Worm (Caenorhabditis elegans): ENCODE results near the gene prp-19.

The prp-19 gene

DNA sequence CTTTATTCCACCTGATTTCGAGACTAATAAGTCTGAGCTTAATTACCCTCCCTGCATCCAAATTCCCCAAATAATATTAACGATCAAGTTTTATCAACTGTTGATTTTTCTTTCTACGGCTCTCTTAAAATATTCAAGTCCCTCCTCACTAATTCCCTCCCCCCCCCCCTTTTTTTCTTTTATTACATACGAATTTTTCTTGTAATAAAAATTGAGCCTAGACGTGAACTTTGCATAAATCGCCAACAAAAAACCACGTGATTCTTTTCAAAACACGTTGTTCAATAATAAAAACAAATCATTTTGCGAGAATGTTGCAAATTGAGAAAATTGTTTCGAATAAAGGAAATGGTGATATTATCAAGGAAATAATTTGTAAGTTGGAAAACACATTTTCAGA lies 16.6 kb upstream of the prp-19 start, which contains the start of gene K10D2.8:
TSS of gene K10D2.8 (plus strand) at position 301 of the 400 bp plus-strand sequence.
- TF ChIP-seq C34B4.2 (tag; optimal IDR thresholded peaks at IDR 0.05) = no peak
- TF ChIP-seq xbp-1 (tag; optimal IDR thresholded peaks at IDR 0.05) = no peak
- TF ChIP-seq tlp-1 (tag; optimal IDR thresholded peaks at IDR 0.05) = no peak
- no peak for TF ChIP-seq ceh-90 (tag; optimal IDR thresholded peaks at IDR 0.05)
- TF ChIP-seq fkh-8 (tag; optimal IDR thresholded peaks at IDR 0.05) = no peak
- no peak for TF ChIP-seq nhr-19 (GFP tag; conservative IDR thresholded peaks at IDR 0.05)
- no peak for TF ChIP-seq nhr-12 (tag; optimal IDR thresholded peaks at IDR 0.05)
- no peak for TF ChIP-seq nhr-84 (tag; optimal IDR thresholded peaks at IDR 0.05)
- no peak for TF ChIP-seq unc-86 (tag; optimal IDR thresholded peaks at IDR 0.05)
- no peak for TF ChIP-seq ceh-82 (tag; optimal IDR thresholded peaks at IDR 0.05)
- no peak for TF ChIP-seq vab-15 (tag; optimal IDR thresholded peaks at IDR 0.05)
- TF ChIP-seq snu-23 (GFP tag; optimal IDR thresholded peaks at IDR 0.05) = no peak
- TF ChIP-seq ets-5 (GFP tag; IDR thresholded peaks at IDR 0.05) = no peak
- no peak for TF ChIP-seq efl-3 (GFP tag; optimal IDR thresholded peaks at IDR 0.05)

- TF ChIP-seq pag-3 (tag; optimal IDR thresholded peaks at IDR 0.05; ENCODE audit: borderline replicate concordance, insufficient read depth) (no peak), mdl-1 (tag; optimal IDR thresholded peaks at IDR 0.05) (no peak), dpl-1 (GFP tag; optimal IDR thresholded peaks at IDR 0.05) (no peak), fkh-8 (tag; optimal IDR thresholded peaks at IDR 0.05) (peak; percentile 10)
These were observed 13.8 kb upstream of the prp-19 start, which contains the start of gene pup-2 for ce11 chrIII:5185620-5186019. TSS of gene pup-2 (plus strand) at chrIII:5185920.

DNA sequence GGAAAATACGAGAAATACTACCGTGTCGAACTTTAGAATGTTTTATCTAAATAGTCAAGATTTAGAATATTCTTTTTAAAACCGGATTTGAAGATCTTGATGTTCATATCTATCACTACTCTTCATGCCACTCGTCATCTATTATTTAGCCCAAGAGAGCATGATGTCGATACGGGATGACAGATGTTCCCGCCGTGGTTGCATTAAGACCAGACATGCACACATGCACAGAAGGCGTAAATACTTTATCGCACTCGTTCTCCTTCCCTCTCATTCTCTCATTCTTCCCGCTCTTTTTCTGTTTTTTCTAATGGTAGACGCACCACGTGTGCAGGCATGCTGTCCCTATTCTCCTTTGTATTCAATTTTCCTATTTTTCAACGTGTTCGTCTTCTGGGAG lies 11.5 kb upstream of the prp-19 start:
- no peak for TF ChIP-seq efl-1 (optimal IDR thresholded peaks at IDR 0.05)
- peak in 1 of 2 experiments; percentile 4 for TF ChIP-seq efl-1 (GFP tag; optimal IDR thresholded peaks at IDR 0.05 in 1 of 2)
- TF ChIP-seq nhr-84 (tag; optimal IDR thresholded peaks at IDR 0.05) = no peak
- TF ChIP-seq lin-14 (GFP tag; optimal IDR thresholded peaks at IDR 0.05) = peak; percentile 22
- TF ChIP-seq tbx-2 (tag; optimal IDR thresholded peaks at IDR 0.05) = no peak
- TF ChIP-seq rnt-1 (tag; optimal IDR thresholded peaks at IDR 0.05) = no peak
- TF ChIP-seq dpl-1 (GFP tag; optimal IDR thresholded peaks at IDR 0.05) = peak in 1 of 3 experiments; percentile 14

DNA sequence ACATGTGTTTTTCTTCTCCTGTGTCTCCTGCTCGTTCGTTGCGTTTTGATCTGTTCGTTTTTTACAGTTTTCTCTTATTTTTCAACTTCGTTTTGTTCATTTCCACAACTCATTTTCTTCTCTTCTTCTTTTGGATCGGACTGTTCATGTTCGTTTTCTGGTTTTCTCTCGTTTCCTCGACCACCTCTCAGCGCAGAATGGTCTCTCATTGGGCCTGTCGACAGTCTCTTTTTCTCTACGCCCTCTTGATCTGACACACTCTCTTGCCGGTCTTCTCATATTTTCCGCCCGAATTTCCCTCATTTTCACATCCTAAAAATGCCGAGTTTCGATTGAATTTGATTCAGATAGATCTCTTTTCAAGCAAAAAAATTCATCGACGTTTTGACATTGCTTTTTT lies 9.8 kb upstream of the prp-19 start:
- peak; percentile 16 for TF ChIP-seq snu-23 (GFP tag; optimal IDR thresholded peaks at IDR 0.05)
- peak; percentile 15 to 23 for TF ChIP-seq efl-1 (optimal IDR thresholded peaks at IDR 0.05)
- TF ChIP-seq efl-1 (GFP tag; optimal IDR thresholded peaks at IDR 0.05 in 1 of 2) = no peak
- no peak for TF ChIP-seq unc-30 (tag; optimal IDR thresholded peaks at IDR 0.05)
- no peak for TF ChIP-seq mef-2 (tag; optimal IDR thresholded peaks at IDR 0.05)
- TF ChIP-seq lin-35 (GFP tag; optimal IDR thresholded peaks at IDR 0.05) = peak in 1 of 2 experiments; percentile 1
- no peak for TF ChIP-seq efl-3 (GFP tag; optimal IDR thresholded peaks at IDR 0.05)
- peak; percentile 45 for TF ChIP-seq lin-14 (GFP tag; optimal IDR thresholded peaks at IDR 0.05)
- TF ChIP-seq sptf-1 (tag; optimal IDR thresholded peaks at IDR 0.05) = no peak
- peak; percentile 55 for TF ChIP-seq blmp-1 (tag; optimal IDR thresholded peaks at IDR 0.05)

DNA sequence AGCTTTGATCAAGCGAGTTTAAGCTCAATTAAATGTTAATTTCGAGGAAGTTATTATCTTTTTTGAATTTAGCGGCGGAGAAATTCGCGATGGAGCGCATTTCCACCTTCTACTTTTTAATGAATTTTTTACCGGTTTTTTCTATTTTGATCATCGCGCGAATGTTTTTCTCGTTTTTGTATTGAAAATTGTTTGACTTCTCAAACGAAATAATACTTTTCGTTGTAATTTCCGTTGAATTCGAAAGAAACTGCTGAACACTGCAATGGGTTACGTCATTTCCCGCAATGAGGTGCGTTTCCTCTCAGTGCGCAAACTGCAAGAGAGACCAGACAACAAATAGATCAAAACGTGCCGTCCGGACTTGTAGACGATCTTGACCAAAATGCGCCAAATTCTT lies 9.4 kb upstream of the prp-19 start:
- TF ChIP-seq lin-35 (GFP tag; optimal IDR thresholded peaks at IDR 0.05) (peak in 1 of 2 experiments; percentile 34), lin-14 (GFP tag; optimal IDR thresholded peaks at IDR 0.05) (no peak), dpl-1 (GFP tag; optimal IDR thresholded peaks at IDR 0.05) (peak in 1 of 3 experiments; percentile 51), efl-1 (optimal IDR thresholded peaks at IDR 0.05) (no peak), efl-1 (GFP tag; optimal IDR thresholded peaks at IDR 0.05 in 1 of 2) (peak in 1 of 2 experiments; percentile 52), ceh-82 (tag; optimal IDR thresholded peaks at IDR 0.05) (no peak), ceh-90 (tag; optimal IDR thresholded peaks at IDR 0.05) (no peak)

DNA sequence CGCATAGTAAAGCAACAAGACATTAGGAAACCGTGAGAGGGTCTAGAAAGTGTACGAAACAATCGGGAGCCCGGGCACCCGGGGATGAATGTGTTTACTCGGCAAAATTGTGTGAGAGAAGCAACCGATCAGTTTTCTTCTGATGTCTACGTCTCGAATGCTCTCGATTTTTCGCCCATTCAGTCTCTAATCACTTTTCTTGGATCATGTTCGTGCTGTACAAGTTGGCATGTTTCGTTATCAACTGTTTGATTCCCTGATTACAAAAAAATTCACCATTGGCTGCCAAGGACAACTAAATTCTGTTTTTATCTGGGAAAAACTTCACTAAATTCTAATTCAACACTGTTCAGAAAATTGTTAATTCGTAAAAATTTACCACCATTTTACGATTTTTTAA lies 8.7 kb upstream of the prp-19 start:
- TF ChIP-seq efl-1 (optimal IDR thresholded peaks at IDR 0.05) = no peak
- peak in 1 of 2 experiments; percentile 71 for TF ChIP-seq efl-1 (GFP tag; optimal IDR thresholded peaks at IDR 0.05 in 1 of 2)
- peak; percentile 24 for TF ChIP-seq lin-14 (GFP tag; optimal IDR thresholded peaks at IDR 0.05)
- TF ChIP-seq swsn-7 (tag; optimal IDR thresholded peaks at IDR 0.05) = no peak
- TF ChIP-seq lin-15B (tag; optimal IDR thresholded peaks at IDR 0.05) = no peak
- TF ChIP-seq lin-39 (tag; optimal IDR thresholded peaks at IDR 0.05) = no peak
- peak in 1 of 2 experiments; percentile 23 for TF ChIP-seq lsy-2 (tag; optimal IDR thresholded peaks at IDR 0.05)

Measured in whole organism, L1 larva.